Worm (Caenorhabditis elegans) whole organism, L1 larva: ENCODE data around the gene nduf-9.
A peak's percentile ranks its signal among the peaks of the same experiment; 100 is the strongest.

Source experiments
- C16A3.4 ChIP-seq: fragments of 150-350 bp; optimal IDR thresholded peaks from 2 replicates; lab custom pipeline; 2014; ENCODE audit warnings: missing biosample characterization, missing genetic modification characterization
- C34B4.2 ChIP-seq: sonication (generic microtip); optimal IDR thresholded peaks from 2 replicates; lab custom pipeline; 2017; ENCODE audit warnings: mild to moderate bottlenecking, missing genetic modification characterization, missing compliant biosample characterization
- F16B12.6 ChIP-seq: fragments of 150-350 bp; optimal IDR thresholded peaks from 2 replicates; lab custom pipeline; 2014; ENCODE audit warnings: missing biosample characterization, missing genetic modification characterization
- alr-1 ChIP-seq: fragments of 200-800 bp; sonication (Bioruptor generic); optimal IDR thresholded peaks from 2 replicates; lab custom pipeline; 2018; ENCODE audit warnings: borderline replicate concordance, mild to moderate bottlenecking, missing genetic modification characterization, missing compliant biosample characterization
- aly-2 ChIP-seq: fragments of 150-350 bp; optimal IDR thresholded peaks from 2 replicates; lab custom pipeline; 2014; ENCODE audit warnings: missing biosample characterization, missing genetic modification characterization
- ama-1 ChIP-seq: fragments of 150-350 bp; optimal IDR thresholded peaks from 2 replicates; lab custom pipeline; 2014
- ceh-63 ChIP-seq: fragments of 200-800 bp; sonication (Bioruptor generic); optimal IDR thresholded peaks from 2 replicates; lab custom pipeline; 2018; ENCODE audit warnings: mild to moderate bottlenecking, missing genetic modification characterization, missing compliant biosample characterization
- ceh-82 ChIP-seq, 3 experiments: fragments of 150-350 bp in 1 of 3; sonication (generic microtip) in 2 of 3; optimal IDR thresholded peaks; 2 replicates each; lab custom pipeline; 2014 to 2017; ENCODE audit warnings: missing biosample characterization in 3 of 3, missing genetic modification characterization in 3 of 3
- ceh-90 ChIP-seq: sonication (generic microtip); optimal IDR thresholded peaks from 2 replicates; lab custom pipeline; 2016; ENCODE audit warnings: missing genetic modification characterization, missing compliant biosample characterization
- ces-1 ChIP-seq: fragments of 150-350 bp; optimal IDR thresholded peaks from 2 replicates; lab custom pipeline; 2014; ENCODE audit warnings: missing biosample characterization, missing genetic modification reagents, missing genetic modification characterization
- dsc-1 ChIP-seq: sonication (generic microtip); optimal IDR thresholded peaks from 2 replicates; lab custom pipeline; 2016; ENCODE audit warnings: mild to moderate bottlenecking, missing genetic modification characterization, missing compliant biosample characterization
- efl-1 ChIP-seq, 4 experiments: fragments of 150-350 bp; optimal IDR thresholded peaks in 3 of 4; peaks in 1 of 4; 1 replicate in 1 of 4; 2 replicates in 3 of 4; lab custom pipeline; 2014; ENCODE audit warnings: missing biosample characterization in 2 of 4, missing genetic modification characterization in 2 of 4, missing genetic modification reagents in 2 of 4
- efl-3 ChIP-seq: fragments of 200-800 bp; sonication (Bioruptor generic); optimal IDR thresholded peaks from 2 replicates; lab custom pipeline; 2018; ENCODE audit warnings: mild to moderate bottlenecking, missing genetic modification characterization, missing compliant biosample characterization
- egl-13 ChIP-seq: sonication (generic microtip); optimal IDR thresholded peaks from 2 replicates; lab custom pipeline; 2016; ENCODE audit warnings: missing genotype, missing genetic modification reagents, missing genetic modification characterization, missing compliant biosample characterization
- egl-27 ChIP-seq, 2 experiments: fragments of 150-350 bp in 1 of 2; sonication (generic microtip); optimal IDR thresholded peaks; 3 replicates each; lab custom pipeline; 2017 to 2018; ENCODE audit warnings: missing biosample characterization in 2 of 2, missing genetic modification characterization in 2 of 2, missing genetic modification reagents in 2 of 2
- elt-2 ChIP-seq: sonication (generic microtip); optimal IDR thresholded peaks from 2 replicates; lab custom pipeline; 2016; ENCODE audit warnings: missing genetic modification characterization, mild to moderate bottlenecking, inconsistent platforms, missing compliant biosample characterization, missing genetic modification reagents
- ets-5 ChIP-seq: fragments of 200-800 bp; sonication (Bioruptor generic); IDR thresholded peaks from 2 replicates; pipeline ENCODE4 v1.3.6; 2022; ENCODE audit warnings: missing genetic modification characterization, missing compliant biosample characterization
- fkh-4 ChIP-seq: sonication (generic microtip); optimal IDR thresholded peaks from 2 replicates; lab custom pipeline; 2016; ENCODE audit warnings: missing compliant biosample characterization, missing genetic modification characterization, borderline replicate concordance
- fos-1 ChIP-seq: fragments of 150-350 bp; optimal IDR thresholded peaks from 2 replicates; lab custom pipeline; 2014; ENCODE audit warnings: missing biosample characterization, missing genetic modification characterization
- grh-1 ChIP-seq: fragments of 200-800 bp; sonication (Bioruptor generic); IDR thresholded peaks from 2 replicates; pipeline ENCODE4 v1.3.6; 2022; ENCODE audit warnings: missing genetic modification reagents, missing genetic modification characterization, missing compliant biosample characterization
- hlh-4 ChIP-seq: sonication (generic microtip); optimal IDR thresholded peaks from 2 replicates; lab custom pipeline; 2016; ENCODE audit warnings: mild to moderate bottlenecking, missing genetic modification characterization, missing compliant biosample characterization
- hpl-2 ChIP-seq: fragments of 150-350 bp; optimal IDR thresholded peaks from 2 replicates; lab custom pipeline; 2014; ENCODE audit warnings: missing biosample characterization, missing genetic modification reagents, missing genetic modification characterization
- lin-35 ChIP-seq, 2 experiments: fragments of 150-350 bp; optimal IDR thresholded peaks; 2 replicates each; lab custom pipeline; 2014; ENCODE audit warnings: missing biosample characterization in 2 of 2, missing genetic modification characterization in 2 of 2, missing genetic modification reagents in 2 of 2
- lin-39 ChIP-seq: fragments of 150-350 bp; optimal IDR thresholded peaks from 2 replicates; lab custom pipeline; 2014; ENCODE audit warnings: missing biosample characterization, missing genetic modification reagents, missing genetic modification characterization
- lir-3 ChIP-seq: sonication (generic microtip); optimal IDR thresholded peaks from 2 replicates; lab custom pipeline; 2016; ENCODE audit warnings: mild to moderate bottlenecking, missing genetic modification characterization, moderate library complexity, missing compliant biosample characterization; ENCODE audit not compliant: poor library complexity
- lsy-2 ChIP-seq, 2 experiments: fragments of 150-350 bp; optimal IDR thresholded peaks; 2 replicates each; lab custom pipeline; 2014; ENCODE audit warnings: missing biosample characterization in 2 of 2, missing genetic modification characterization in 2 of 2
- mdl-1 ChIP-seq, 2 experiments: fragments of 150-350 bp; optimal IDR thresholded peaks; 2 replicates each; lab custom pipeline; 2014 to 2017; ENCODE audit warnings: missing biosample characterization in 2 of 2, missing genetic modification characterization in 2 of 2, inconsistent platforms in 1 of 2
- mep-1 ChIP-seq: fragments of 150-350 bp; optimal IDR thresholded peaks from 2 replicates; lab custom pipeline; 2014; ENCODE audit warnings: missing biosample characterization, missing genetic modification characterization
- nhr-12 ChIP-seq: sonication (generic microtip); optimal IDR thresholded peaks from 2 replicates; lab custom pipeline; 2017; ENCODE audit warnings: missing biosample characterization, missing genetic modification characterization
- nhr-19 ChIP-seq: fragments of 200-800 bp; sonication (Bioruptor generic); conservative IDR thresholded peaks from 2 replicates; pipeline ENCODE4 v1.3.6; 2022; ENCODE audit warnings: missing genetic modification characterization, missing compliant biosample characterization
- nhr-20 ChIP-seq: sonication (generic microtip); optimal IDR thresholded peaks from 2 replicates; lab custom pipeline; 2016; ENCODE audit warnings: mild to moderate bottlenecking, missing genetic modification characterization, missing compliant biosample characterization
- nhr-237 ChIP-seq: fragments of 150-350 bp; optimal IDR thresholded peaks from 2 replicates; lab custom pipeline; 2014; ENCODE audit warnings: missing biosample characterization, missing genetic modification characterization
- nhr-47 ChIP-seq: sonication (generic microtip); optimal IDR thresholded peaks from 2 replicates; lab custom pipeline; 2016; ENCODE audit warnings: mild to moderate bottlenecking, missing genetic modification characterization, moderate library complexity, missing compliant biosample characterization
- nhr-76 ChIP-seq: sonication (generic microtip); optimal IDR thresholded peaks from 2 replicates; lab custom pipeline; 2017; ENCODE audit warnings: missing biosample characterization, missing genetic modification characterization
- nhr-84 ChIP-seq: sonication (generic microtip); optimal IDR thresholded peaks from 2 replicates; lab custom pipeline; 2017; ENCODE audit warnings: missing biosample characterization, missing genetic modification characterization
- nhr-85 ChIP-seq: sonication (generic microtip); peaks from one replicate; lab custom pipeline; 2016; ENCODE audit warnings: missing genetic modification characterization, inconsistent platforms, missing compliant biosample characterization
- nhr-90 ChIP-seq: sonication (generic microtip); optimal IDR thresholded peaks from 2 replicates; lab custom pipeline; 2016; ENCODE audit warnings: mild to moderate bottlenecking, missing genetic modification characterization, missing compliant biosample characterization; ENCODE audit not compliant: poor library complexity
- pax-3 ChIP-seq: fragments of 200-800 bp; sonication (Bioruptor generic); optimal IDR thresholded peaks from 2 replicates; lab custom pipeline; 2018; ENCODE audit warnings: mild to moderate bottlenecking, missing genetic modification characterization, moderate library complexity, missing compliant biosample characterization
- rnt-1 ChIP-seq: sonication (generic microtip); optimal IDR thresholded peaks from 2 replicates; lab custom pipeline; 2016; ENCODE audit warnings: mild to moderate bottlenecking, missing genetic modification characterization, moderate library complexity, missing compliant biosample characterization
- sox-4 ChIP-seq: sonication (generic microtip); optimal IDR thresholded peaks from 2 replicates; lab custom pipeline; 2016; ENCODE audit warnings: missing genetic modification characterization, missing compliant biosample characterization
- tbx-2 ChIP-seq: sonication (generic microtip); optimal IDR thresholded peaks from 2 replicates; lab custom pipeline; 2016; ENCODE audit warnings: missing genetic modification characterization, missing compliant biosample characterization
- unc-62 ChIP-seq: fragments of 150-350 bp; optimal IDR thresholded peaks from 2 replicates; lab custom pipeline; 2014; ENCODE audit warnings: missing biosample characterization, missing genetic modification reagents, missing genetic modification characterization
- xbp-1 ChIP-seq: sonication (generic microtip); optimal IDR thresholded peaks from 2 replicates; lab custom pipeline; 2016; ENCODE audit warnings: missing genetic modification characterization, missing compliant biosample characterization
- zip-4 ChIP-seq: fragments of 200-800 bp; sonication (Bioruptor generic); optimal IDR thresholded peaks from 2 replicates; lab custom pipeline; 2018; ENCODE audit warnings: mild to moderate bottlenecking, missing genetic modification characterization, moderate library complexity, missing compliant biosample characterization
- ztf-4 ChIP-seq: fragments of 150-350 bp; optimal IDR thresholded peaks from 2 replicates; lab custom pipeline; 2014; ENCODE audit warnings: missing biosample characterization, missing genetic modification characterization

nduf-9 gene

ce11 chrIII:3294283-3294793, 46.0 kb upstream of the nduf-9 start, which contains the start of the genes Y53G8AR.8 and Y53G8AR.6 (continued):
- TF ChIP-seq nhr-237 (tag; lab: Kevin White, UChicago) (no peak), nhr-84 (tag; lab: Kevin White, UChicago) (no peak), C16A3.4 (no peak), fos-1 (tag; lab: Kevin White, UChicago) (no peak), efl-1 (optimal IDR thresholded peaks at IDR 0.05; lab: Kevin White, UChicago) (peak; percentile 39 to 51), efl-1 (GFP tag; optimal IDR thresholded peaks at IDR 0.05 in 1 of 2; lab: Kevin White, UChicago) (peak; percentile 59 to 94), ces-1 (GFP tag; lab: Kevin White, UChicago) (no peak), ets-5 (GFP tag; lab: Robert Waterston, UW) (no peak), pax-3 (tag; lab: Kevin White, UChicago) (no peak), grh-1 (GFP tag; lab: Robert Waterston, UW) (no peak), ceh-82 (tag; optimal IDR thresholded peaks at IDR 0.05; lab: Kevin White, UChicago) (no peak), alr-1 (tag; lab: Kevin White, UChicago) (no peak), nhr-20 (tag; lab: Kevin White, UChicago) (no peak), unc-62 (GFP tag; lab: Kevin White, UChicago) (no peak), dsc-1 (tag; lab: Kevin White, UChicago) (no peak), lsy-2 (tag; optimal IDR thresholded peaks at IDR 0.05; lab: Kevin White, UChicago) (peak; percentile 53 to 62), tbx-2 (tag; lab: Kevin White, UChicago) (peak; percentile 18)

- TF ChIP-seq lir-3, result no peak
- TF ChIP-seq elt-2 (tag; lab: Kevin White, UChicago), result peak; percentile 84
- no peak for TF ChIP-seq lsy-2 (tag; optimal IDR thresholded peaks at IDR 0.05; lab: Kevin White, UChicago)
- TF ChIP-seq egl-13 (tag; lab: Kevin White, UChicago), result peak; percentile 17
- TF ChIP-seq alr-1 (tag; lab: Kevin White, UChicago), result no peak
- TF ChIP-seq nhr-19 (GFP tag; lab: Robert Waterston, UW), result no peak
- no peak for TF ChIP-seq nhr-47 (tag; lab: Kevin White, UChicago)
- peak in 1 of 2 experiments; percentile 11 for TF ChIP-seq lin-35 (GFP tag; optimal IDR thresholded peaks at IDR 0.05; lab: Kevin White, UChicago)
Measured at ce11 chrIII:3281860-3282358, 33.5 kb upstream of the nduf-9 start, which contains the start of gene mfsd-8. mfsd-8 (plus strand) TSS chrIII:3282308.

ce11 chrIII:3279304-3279703, 30.9 kb upstream of the nduf-9 start:
- TF ChIP-seq C34B4.2 (tag; lab: Kevin White, UChicago), result no peak
- TF ChIP-seq mdl-1 (tag; optimal IDR thresholded peaks at IDR 0.05; lab: Kevin White, UChicago), result no peak
- TF ChIP-seq lin-39 (tag; lab: Kevin White, UChicago), result peak; percentile 79
- TF ChIP-seq F16B12.6 (tag; lab: Kevin White, UChicago), result peak; percentile 1
- peak; percentile 76 for TF ChIP-seq pax-3 (tag; lab: Kevin White, UChicago)
- no peak for TF ChIP-seq ceh-63 (GFP tag; lab: Kevin White, UChicago)
- peak; percentile 94 for TF ChIP-seq nhr-90 (tag; lab: Kevin White, UChicago)
- no peak for TF ChIP-seq nhr-12
- TF ChIP-seq rnt-1 (tag; lab: Kevin White, UChicago), result peak; percentile 85
- TF ChIP-seq egl-13 (tag; lab: Kevin White, UChicago), result peak; percentile 57
- TF ChIP-seq ama-1 (lab: Kevin White, UChicago), result no peak
- peak; percentile 91 for TF ChIP-seq nhr-19 (GFP tag; lab: Robert Waterston, UW)
- peak; percentile 57 for TF ChIP-seq zip-4 (GFP tag; lab: Kevin White, UChicago)
- TF ChIP-seq xbp-1 (tag; lab: Kevin White, UChicago), result peak; percentile 78
- no peak for TF ChIP-seq ceh-90 (tag; lab: Kevin White, UChicago)
- TF ChIP-seq mep-1 (tag; lab: Kevin White, UChicago), result peak; percentile 90
- TF ChIP-seq hpl-2, result no peak
- TF ChIP-seq fos-1 (tag; lab: Kevin White, UChicago), result peak; percentile 66
- peak; percentile 72 for TF ChIP-seq aly-2 (tag; lab: Kevin White, UChicago)
- TF ChIP-seq lsy-2 (tag; optimal IDR thresholded peaks at IDR 0.05; lab: Kevin White, UChicago), result peak; percentile 84 to 90
- no peak for TF ChIP-seq nhr-76 (tag; lab: Kevin White, UChicago)
- TF ChIP-seq hlh-4 (tag; lab: Kevin White, UChicago), result no peak
- peak; percentile 21 for TF ChIP-seq nhr-237 (tag; lab: Kevin White, UChicago)
- TF ChIP-seq unc-62 (GFP tag; lab: Kevin White, UChicago), result no peak
- no peak for TF ChIP-seq egl-27 (tag; optimal IDR thresholded peaks at IDR 0.05; lab: Kevin White, UChicago)
- TF ChIP-seq sox-4, result peak; percentile 18
- peak; percentile 22 for TF ChIP-seq fkh-4 (tag; lab: Kevin White, UChicago)
- TF ChIP-seq nhr-84 (tag; lab: Kevin White, UChicago), result no peak
- TF ChIP-seq ceh-82 (tag; optimal IDR thresholded peaks at IDR 0.05; lab: Kevin White, UChicago), result peak; percentile 46 to 83 (median 57)
- TF ChIP-seq efl-3 (GFP tag; lab: Kevin White, UChicago), result no peak
- peak; percentile 79 for TF ChIP-seq ztf-4 (tag; lab: Kevin White, UChicago)
- peak; percentile 99 for TF ChIP-seq nhr-85
